Worm (Caenorhabditis elegans) whole organism, mixed stage, embryonic: ENCODE results near the gene C16C8.10.

ENCODE experiments used
- drap-1 ChIP-seq: fragments of 200-800 bp; sonication (Bioruptor generic); optimal IDR thresholded peaks from 3 replicates; lab custom pipeline; 2018; ENCODE audit warnings: mild to moderate bottlenecking, missing genetic modification characterization, missing compliant biosample characterization
- elt-3 ChIP-seq: fragments of 150-350 bp; optimal IDR thresholded peaks from 2 replicates; lab custom pipeline; 2014; ENCODE audit warnings: missing biosample characterization, missing genetic modification characterization
- mab-5 ChIP-seq: fragments of 150-350 bp; optimal IDR thresholded peaks from 2 replicates; lab custom pipeline; 2014; ENCODE audit warnings: missing biosample characterization, missing genetic modification characterization
- nhr-12 ChIP-seq: fragments of 150-350 bp; optimal IDR thresholded peaks from 2 replicates; lab custom pipeline; 2014; ENCODE audit warnings: missing biosample characterization, missing genetic modification characterization

DNA sequence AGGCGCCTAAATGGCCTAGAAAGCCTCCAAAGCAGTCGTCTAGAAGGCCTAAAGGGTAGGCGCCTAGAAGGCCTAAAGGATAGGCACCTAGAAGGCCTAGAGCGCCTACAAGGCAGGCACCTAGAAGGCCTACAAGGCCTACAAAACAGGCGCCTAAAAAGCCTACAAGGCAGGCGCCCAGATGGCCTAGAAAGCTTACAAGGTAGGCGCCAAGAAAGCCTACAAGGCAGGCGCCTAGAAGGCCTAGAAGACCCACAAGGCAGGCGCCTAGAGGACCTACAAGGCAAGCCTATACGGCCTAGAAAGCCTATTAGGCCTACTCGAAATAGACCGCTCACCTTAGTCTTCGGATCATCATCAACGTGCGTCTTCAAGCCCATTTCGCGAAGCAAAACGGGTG is 37.5 kb upstream of the C16C8.10 start:
- TF ChIP-seq mab-5 (tag; lab: Kevin White, UChicago) (no peak), drap-1 (GFP tag; lab: Kevin White, UChicago) (no peak), elt-3 (tag; lab: Kevin White, UChicago) (no peak), nhr-12 (no peak)
